Worm (Caenorhabditis elegans) whole organism, late embryonic: ENCODE results near the gene T25B9.9.

Source experiments
- Y22D7AL.16 ChIP-seq: sonication (generic microtip); optimal IDR thresholded peaks from 2 replicates; lab custom pipeline; 2016; ENCODE audit warnings: missing genetic modification characterization, missing compliant biosample characterization
- ceh-30 ChIP-seq: fragments of 150-350 bp; optimal IDR thresholded peaks from 2 replicates; lab custom pipeline; 2014; ENCODE audit warnings: missing biosample characterization, missing genetic modification characterization
- ceh-34 ChIP-seq: sonication (generic microtip); optimal IDR thresholded peaks from 2 replicates; lab custom pipeline; 2016; ENCODE audit warnings: mild to moderate bottlenecking, missing genetic modification characterization, missing compliant biosample characterization
- elt-2 ChIP-seq: sonication (generic microtip); optimal IDR thresholded peaks from 2 replicates; lab custom pipeline; 2016; ENCODE audit warnings: missing genetic modification reagents, missing genetic modification characterization, missing compliant biosample characterization
- ets-4 ChIP-seq: sonication (generic microtip); optimal IDR thresholded peaks from 2 replicates; lab custom pipeline; 2016; ENCODE audit warnings: missing genetic modification characterization, missing compliant biosample characterization
- eyg-1 ChIP-seq: sonication (generic microtip); optimal IDR thresholded peaks from 2 replicates; lab custom pipeline; 2016; ENCODE audit warnings: missing genotype, missing genetic modification characterization, missing compliant biosample characterization
- pha-4 ChIP-seq: fragments of 150-350 bp; optimal IDR thresholded peaks from 2 replicates; lab custom pipeline; 2018; ENCODE audit warnings: missing biosample characterization, missing genetic modification reagents, missing genetic modification characterization
- sdc-2 ChIP-seq: sonication (generic microtip); optimal IDR thresholded peaks from 2 replicates; lab custom pipeline; 2016; ENCODE audit warnings: missing genotype, missing genetic modification characterization, missing compliant biosample characterization

ce11 chrIV:10811388-10811787 lies 41.9 kb downstream of the T25B9.9 start:
- TF ChIP-seq pha-4 (tag; lab: Kevin White, UChicago): no peak
- no peak for TF ChIP-seq sdc-2 (tag; lab: Kevin White, UChicago)
- TF ChIP-seq elt-2 (tag; lab: Kevin White, UChicago): no peak
- no peak for TF ChIP-seq eyg-1
- peak; percentile 45 for TF ChIP-seq ceh-34
- TF ChIP-seq ceh-30 (tag; lab: Kevin White, UChicago): no peak
- TF ChIP-seq Y22D7AL.16 (tag; lab: Kevin White, UChicago): no peak
- peak; percentile 61 for TF ChIP-seq ets-4 (tag; lab: Kevin White, UChicago)
